Worm (Caenorhabditis elegans): ENCODE results near the gene nhr-130.

DNA sequence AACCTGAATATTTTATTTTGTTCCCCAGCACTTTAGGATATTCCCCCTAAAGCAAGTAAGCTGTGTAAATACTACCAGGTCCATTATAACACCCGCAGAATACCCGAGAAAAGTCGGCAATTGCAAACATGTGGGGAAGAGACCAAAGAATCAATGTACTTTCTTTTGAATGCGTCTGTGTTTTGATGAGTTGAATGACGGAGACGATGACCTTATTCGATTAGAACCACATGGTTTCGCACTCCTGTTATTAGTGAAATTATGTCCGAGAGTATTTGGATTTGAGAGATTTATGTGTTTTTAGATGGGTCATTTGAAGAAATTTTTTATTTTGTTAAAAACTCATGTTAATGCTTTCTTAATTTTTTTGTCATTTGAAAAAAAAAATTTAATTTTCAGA, 17.8 kb downstream of the nhr-130 start:
- TF ChIP-seq nhr-11 (tag; optimal IDR thresholded peaks at IDR 0.05): no peak
- no peak for TF ChIP-seq skn-1 (tag; optimal IDR thresholded peaks at IDR 0.05)
- no peak for TF ChIP-seq madf-9 (GFP tag; conservative IDR thresholded peaks at IDR 0.05)
